Fruit fly (Drosophila melanogaster): ENCODE results near the gene CG18170.

Gene CG18170

dm6 chr3L:1584003-1584402, 18.8 kb upstream of the CG18170 start (continued):
- TF ChIP-seq CG34224 (GFP tag; IDR thresholded peaks at IDR 0.05; ENCODE audit: partially characterized antibody) (no peak), Nf-YA (GFP tag; IDR thresholded peaks at IDR 0.05) (no peak), CG10267 (tag; optimal IDR thresholded peaks at IDR 0.05) (peak; percentile 59), CG7271 (tag; optimal IDR thresholded peaks at IDR 0.05) (no peak), CG7372 (GFP tag; IDR thresholded peaks at IDR 0.05) (no peak), Usf (GFP tag; optimal IDR thresholded peaks at IDR 0.05) (peak; percentile 11), CG5953 (GFP tag; IDR thresholded peaks at IDR 0.05) (no peak), vfl (GFP tag; optimal IDR thresholded peaks at IDR 0.05) (no peak), Hr51 (GFP tag; optimal IDR thresholded peaks at IDR 0.05) (peak; percentile 41 to 71), ttk (GFP tag; IDR thresholded peaks at IDR 0.05) (peak; percentile 57; the same call in 1 of the 2 replicates), nerfin-2 (GFP tag; IDR thresholded peaks at IDR 0.05; ENCODE audit: partially characterized antibody) (no peak), oc (tag; optimal IDR thresholded peaks at IDR 0.05) (peak; percentile 59), CG12104 (GFP tag; optimal IDR thresholded peaks at IDR 0.05) (no peak), fd64A (GFP tag; optimal IDR thresholded peaks at IDR 0.05) (no peak), Atf3 (GFP tag; optimal IDR thresholded peaks at IDR 0.05) (peak; percentile 52), NC2β (GFP tag; optimal IDR thresholded peaks at IDR 0.05) (peak; percentile 64), CG4282 (GFP tag; optimal IDR thresholded peaks at IDR 0.05) (no peak), CG15269 (tag; optimal IDR thresholded peaks at IDR 0.05) (peak; percentile 63), Hr3 (GFP tag; optimal IDR thresholded peaks at IDR 0.05) (peak; percentile 63), sr (GFP tag; IDR thresholded peaks at IDR 0.05) (no peak), CG17912 (GFP tag; optimal IDR thresholded peaks at IDR 0.05) (no peak), hb (GFP tag; IDR thresholded peaks at IDR 0.05; ENCODE audit: partially characterized antibody) (no peak), p53 (GFP tag; optimal IDR thresholded peaks at IDR 0.05) (no peak), CG9609 (GFP tag; optimal IDR thresholded peaks at IDR 0.05) (peak; percentile 61), her (GFP tag; optimal IDR thresholded peaks at IDR 0.05) (peak; percentile 11), CG8388 (GFP tag; optimal IDR thresholded peaks at IDR 0.05) (peak; percentile 62), Kr (GFP tag; optimal IDR thresholded peaks at IDR 0.05) (no peak), exex (tag; optimal IDR thresholded peaks at IDR 0.05) (no peak), CG8089 (GFP tag; optimal IDR thresholded peaks at IDR 0.05) (peak; percentile 38), CG13894 (tag; optimal IDR thresholded peaks at IDR 0.05) (no peak), CG30403 (GFP tag; optimal IDR thresholded peaks at IDR 0.05) (peak; percentile 68), chn (GFP tag; optimal IDR thresholded peaks at IDR 0.05) (peak; percentile 66), CG1603 (tag; optimal IDR thresholded peaks at IDR 0.05) (peak; percentile 84), CG7357 (GFP tag; IDR thresholded peaks at IDR 0.05) (0 out of 3 replicates have a peak, but pooled peaks have one; percentile 51), ash1 (GFP tag; optimal IDR thresholded peaks at IDR 0.05) (no peak), MTF-1 (GFP tag; optimal IDR thresholded peaks at IDR 0.05; ENCODE audit: borderline replicate concordance) (no peak), Gug (GFP tag; IDR thresholded peaks at IDR 0.05) (peak; percentile 44; the same call in 2 of the 4 replicates), CG12659 (GFP tag; optimal IDR thresholded peaks at IDR 0.05) (peak; percentile 43), Scr (GFP tag; IDR thresholded peaks at IDR 0.05; ENCODE audit: partially characterized antibody) (no peak), Abd-B (GFP tag; optimal IDR thresholded peaks at IDR 0.05) (peak; percentile 41), ase (GFP tag; IDR thresholded peaks at IDR 0.05) (peak; percentile 55; the same call in 2 of the 3 replicates), B-H2 (GFP tag; optimal IDR thresholded peaks at IDR 0.05) (no peak), HmgZ (tag; optimal IDR thresholded peaks at IDR 0.05) (peak; percentile 39), CG14710 (tag; optimal IDR thresholded peaks at IDR 0.05) (no peak), CG12155 (GFP tag; optimal IDR thresholded peaks at IDR 0.05) (peak; percentile 46), CG6654 (GFP tag; optimal IDR thresholded peaks at IDR 0.05) (no peak), stwl (tag; optimal IDR thresholded peaks at IDR 0.05) (no peak), C15 (GFP tag; IDR thresholded peaks at IDR 0.05) (no peak), CG13287 (GFP tag; IDR thresholded peaks at IDR 0.05; ENCODE audit: partially characterized antibody) (no peak), CG13123 (GFP tag; optimal IDR thresholded peaks at IDR 0.05) (peak; percentile 23)

All from whole organism, embryonic.